Worm (Caenorhabditis elegans): ENCODE data around the gene sri-26.

Gene sri-26

ce11 chrV:15264131-15264530 is 48.9 kb downstream of the sri-26 start, which contains the start of gene M01B2.12:
Gene M01B2.12, minus strand, starts transcription at chrV:15264231.
- no peak for TF ChIP-seq unc-62 (GFP tag; optimal IDR thresholded peaks at IDR 0.05)

ce11 chrV:15265814-15266213 is 50.5 kb downstream of the sri-26 start, which contains the start of gene M01B2.13:
Gene M01B2.13, minus strand, starts transcription at chrV:15265914.
- TF ChIP-seq snpc-4 (tag; optimal IDR thresholded peaks at IDR 0.05) (no peak), ceh-82 (tag; optimal IDR thresholded peaks at IDR 0.05) (no peak), nhr-237 (tag; optimal IDR thresholded peaks at IDR 0.05) (no peak), nhr-77 (tag; optimal IDR thresholded peaks at IDR 0.05) (no peak)

All from whole organism, L3 larva.